Fruit fly (Drosophila melanogaster) whole organism, embryonic: ENCODE results near the gene CG1024.

ENCODE experiments used
- BEAF-32 ChIP-seq: fragments of 200-800 bp; sonication (Bioruptor generic); optimal IDR thresholded peaks from 3 replicates; lab custom pipeline; 2017; ENCODE audit warnings: missing biosample characterization, missing genetic modification characterization, mild to moderate bottlenecking, moderate library complexity, missing genetic modification reagents
- BtbVII ChIP-seq: fragments of 200-800 bp; sonication (Bioruptor generic); optimal IDR thresholded peaks from 3 replicates; lab custom pipeline; 2017; ENCODE audit warnings: missing biosample characterization, mild to moderate bottlenecking, missing genetic modification characterization
- CG10209 ChIP-seq: fragments of 200-800 bp; sonication (Bioruptor generic); optimal IDR thresholded peaks from 3 replicates; lab custom pipeline; 2017; ENCODE audit warnings: missing biosample characterization, mild to moderate bottlenecking, missing genetic modification characterization, missing genetic modification reagents
- CG11723 ChIP-seq: fragments of 200-800 bp; sonication (Bioruptor generic); optimal IDR thresholded peaks from 2 replicates; lab custom pipeline; 2017; ENCODE audit warnings: missing biosample characterization, mild to moderate bottlenecking, missing genetic modification characterization
- CG14050 ChIP-seq: fragments of 200-800 bp; sonication (Bioruptor generic); IDR thresholded peaks from 3 replicates; pipeline ENCODE4 v1.3.6; 2022; ENCODE audit warnings: missing biosample characterization, missing genetic modification characterization
- CG14965 ChIP-seq: fragments of 200-800 bp; sonication (Bioruptor generic); optimal IDR thresholded peaks from 2 replicates; lab custom pipeline; 2016; ENCODE audit warnings: missing biosample characterization, missing genetic modification characterization, borderline replicate concordance
- CG17829 ChIP-seq: fragments of 200-800 bp; optimal IDR thresholded peaks from 2 replicates; lab custom pipeline; 2019; ENCODE audit warnings: missing biosample characterization, mild to moderate bottlenecking, missing genetic modification characterization, moderate library complexity
- CG18476 ChIP-seq: fragments of 200-800 bp; sonication (Bioruptor generic); optimal IDR thresholded peaks from 2 replicates; lab custom pipeline; 2016; ENCODE audit warnings: missing biosample characterization, mild to moderate bottlenecking, missing genetic modification characterization
- CG18599 ChIP-seq: fragments of 200-800 bp; sonication (Bioruptor generic); optimal IDR thresholded peaks from 3 replicates; lab custom pipeline; 2017; ENCODE audit warnings: missing biosample characterization, missing genetic modification characterization, mild to moderate bottlenecking, moderate library complexity, missing genetic modification reagents
- CG34376 ChIP-seq: fragments of 200-800 bp; sonication (Bioruptor generic); optimal IDR thresholded peaks from 2 replicates; lab custom pipeline; 2018; ENCODE audit warnings: missing biosample characterization, mild to moderate bottlenecking, missing genetic modification characterization
- CG4730 ChIP-seq: fragments of 200-800 bp; sonication (Bioruptor generic); IDR thresholded peaks from 2 replicates; pipeline ENCODE4 v1.3.6; 2022; ENCODE audit warnings: missing biosample characterization, missing genetic modification characterization
- CG5245 ChIP-seq: fragments of 200-800 bp; sonication (Bioruptor generic); optimal IDR thresholded peaks from 3 replicates; lab custom pipeline; 2016; ENCODE audit warnings: missing biosample characterization, missing genetic modification characterization
- CG7745 ChIP-seq: fragments of 200-800 bp; sonication (Bioruptor generic); optimal IDR thresholded peaks from 2 replicates; lab custom pipeline; 2018; ENCODE audit warnings: missing biosample characterization, mild to moderate bottlenecking, missing genetic modification characterization, moderate library complexity
- CG7987 ChIP-seq: fragments of 200-800 bp; sonication (Bioruptor generic); optimal IDR thresholded peaks from 2 replicates; lab custom pipeline; 2018; ENCODE audit warnings: missing biosample characterization, mild to moderate bottlenecking, missing genetic modification characterization, moderate library complexity
- CG8089 ChIP-seq: fragments of 200-800 bp; sonication (Bioruptor generic); optimal IDR thresholded peaks from 3 replicates; lab custom pipeline; 2016; ENCODE audit warnings: missing biosample characterization, missing genetic modification characterization
- CG8478 ChIP-seq: fragments of >200 bp; optimal IDR thresholded peaks from 2 replicates; lab custom pipeline; 2018
- Eip74EF ChIP-seq, 2 experiments: fragments of 200-800 bp in 1 of 2; fragments of >200 bp in 1 of 2; sonication (Bioruptor generic) in 1 of 2; optimal IDR thresholded peaks; 2 replicates each; lab custom pipeline; 2017 to 2019; ENCODE audit warnings: missing biosample characterization in 2 of 2, missing genetic modification characterization in 2 of 2, mild to moderate bottlenecking in 1 of 2, moderate library complexity in 1 of 2
- Hand ChIP-seq: fragments of 200-800 bp; sonication (Bioruptor generic); optimal IDR thresholded peaks from 2 replicates; lab custom pipeline; 2017; ENCODE audit warnings: mild to moderate bottlenecking, missing biosample characterization, missing genetic modification reagents, missing genetic modification characterization
- Hmr ChIP-seq: fragments of 200-800 bp; sonication (Bioruptor generic); optimal IDR thresholded peaks from 3 replicates; lab custom pipeline; 2017; ENCODE audit warnings: mild to moderate bottlenecking, missing biosample characterization, missing genetic modification reagents, missing genetic modification characterization
- Hr39 ChIP-seq: fragments of >200 bp; optimal IDR thresholded peaks from 2 replicates; lab custom pipeline; 2017
- Med ChIP-seq: fragments of 200-800 bp; sonication (Bioruptor generic); peaks from one replicate; lab custom pipeline; 2016; ENCODE audit warnings: missing biosample characterization, missing genetic modification characterization, mild to moderate bottlenecking, inconsistent platforms, moderate library complexity
- NC2β ChIP-seq: fragments of 200-800 bp; sonication (Bioruptor generic); optimal IDR thresholded peaks from 2 replicates; lab custom pipeline; 2016; ENCODE audit warnings: missing biosample characterization, missing genetic modification characterization
- Ssrp ChIP-seq: fragments of 200-800 bp; sonication (Bioruptor generic); optimal IDR thresholded peaks from 2 replicates; lab custom pipeline; 2018; ENCODE audit warnings: missing biosample characterization, mild to moderate bottlenecking, missing genetic modification characterization, moderate library complexity
- Usf ChIP-seq: fragments of 200-800 bp; sonication (Bioruptor generic); optimal IDR thresholded peaks from 2 replicates; lab custom pipeline; 2017; ENCODE audit warnings: missing genotype, missing biosample characterization, missing genetic modification characterization
- Xbp1 ChIP-seq: fragments of 200-800 bp; sonication (Bioruptor generic); optimal IDR thresholded peaks from 3 replicates; lab custom pipeline; 2016; ENCODE audit warnings: missing biosample characterization, mild to moderate bottlenecking, missing genetic modification characterization
- ac ChIP-seq: fragments of 200-800 bp; sonication (Bioruptor generic); optimal IDR thresholded peaks from 3 replicates; lab custom pipeline; 2017; ENCODE audit warnings: missing biosample characterization, mild to moderate bottlenecking, missing genetic modification characterization
- al ChIP-seq: fragments of 200-800 bp; sonication (Bioruptor generic); IDR thresholded peaks from 2 replicates; pipeline ENCODE4 v1.3.6; 2022; ENCODE audit warnings: missing biosample characterization, missing genetic modification characterization
- bcd ChIP-seq: fragments of 200-800 bp; sonication (Bioruptor generic); optimal IDR thresholded peaks from 2 replicates; lab custom pipeline; 2017; ENCODE audit warnings: missing biosample characterization, mild to moderate bottlenecking, missing genetic modification characterization
- chinmo ChIP-seq: fragments of 200-800 bp; sonication (Bioruptor generic); IDR thresholded peaks from 4 replicates; pipeline ENCODE4 v1.3.6; 2022; ENCODE audit warnings: missing biosample characterization, missing genetic modification characterization; ENCODE audit not compliant: partially characterized antibody
- crc ChIP-seq: fragments of 200-800 bp; sonication (Bioruptor generic); optimal IDR thresholded peaks from 2 replicates; lab custom pipeline; 2016; ENCODE audit warnings: missing biosample characterization, missing genetic modification characterization
- dan ChIP-seq: fragments of 200-800 bp; sonication (Bioruptor generic); IDR thresholded peaks from 2 replicates; pipeline ENCODE4 v1.3.6; 2022; ENCODE audit warnings: missing biosample characterization, missing genetic modification characterization
- en ChIP-seq: fragments of 200-800 bp; sonication (Bioruptor generic); optimal IDR thresholded peaks from 2 replicates; lab custom pipeline; 2016; ENCODE audit warnings: missing biosample characterization, missing genetic modification characterization
- fd64A ChIP-seq: fragments of 200-800 bp; sonication (Bioruptor generic); optimal IDR thresholded peaks from 3 replicates; lab custom pipeline; 2018; ENCODE audit warnings: missing biosample characterization, mild to moderate bottlenecking, missing genetic modification characterization
- grau ChIP-seq: fragments of 200-800 bp; optimal IDR thresholded peaks from 3 replicates; lab custom pipeline; 2019; ENCODE audit warnings: missing biosample characterization, mild to moderate bottlenecking, missing genetic modification characterization, moderate library complexity
- ham ChIP-seq: fragments of 200-800 bp; sonication (Bioruptor generic); IDR thresholded peaks from 2 replicates; pipeline ENCODE4 v1.3.6; 2022; ENCODE audit warnings: missing biosample characterization, missing genetic modification characterization
- hbn ChIP-seq: fragments of 200-800 bp; sonication (Bioruptor generic); IDR thresholded peaks from 2 replicates; pipeline ENCODE4 v1.3.6; 2022; ENCODE audit warnings: missing biosample characterization, missing genetic modification characterization; ENCODE audit not compliant: partially characterized antibody
- her ChIP-seq: fragments of 200-800 bp; sonication (Bioruptor generic); optimal IDR thresholded peaks from 2 replicates; lab custom pipeline; 2016; ENCODE audit warnings: missing biosample characterization, missing genetic modification characterization
- jigr1 ChIP-seq: fragments of 200-800 bp; sonication (Bioruptor generic); IDR thresholded peaks from 3 replicates; pipeline ENCODE4 v1.3.6; 2022; ENCODE audit warnings: missing biosample characterization, missing genetic modification characterization
- kay ChIP-seq: fragments of 200-800 bp; sonication (Bioruptor generic); optimal IDR thresholded peaks from 2 replicates; lab custom pipeline; 2016; ENCODE audit warnings: missing biosample characterization, missing genetic modification characterization
- ro ChIP-seq: fragments of 200-800 bp; sonication (Bioruptor generic); IDR thresholded peaks from 2 replicates; pipeline ENCODE4 v1.3.6; 2022; ENCODE audit warnings: missing biosample characterization, missing genetic modification characterization
- sc ChIP-seq, 3 experiments: fragments of >200 bp in 2 of 3; fragments of 200-800 bp in 1 of 3; sonication (Bioruptor generic) in 1 of 3; optimal IDR thresholded peaks; 2 replicates in 2 of 3; 3 replicates in 1 of 3; lab custom pipeline; 2017; ENCODE audit warnings: mild to moderate bottlenecking in 1 of 3, missing biosample characterization in 1 of 3, missing genetic modification characterization in 1 of 3, missing genetic modification reagents in 1 of 3
- sens-2 ChIP-seq: fragments of 200-800 bp; sonication (Bioruptor generic); IDR thresholded peaks from 2 replicates; pipeline ENCODE4 v1.3.6; 2022; ENCODE audit warnings: missing biosample characterization, missing genetic modification characterization
- sr ChIP-seq: fragments of 200-800 bp; sonication (Bioruptor generic); IDR thresholded peaks from 3 replicates; pipeline ENCODE4 v1.3.6; 2022; ENCODE audit warnings: missing biosample characterization, missing genetic modification characterization
- tap ChIP-seq: fragments of 200-800 bp; optimal IDR thresholded peaks from 3 replicates; lab custom pipeline; 2019; ENCODE audit warnings: missing biosample characterization, mild to moderate bottlenecking, missing genetic modification characterization, moderate library complexity
- tio ChIP-seq: fragments of 200-800 bp; sonication (Bioruptor generic); optimal IDR thresholded peaks from 2 replicates; lab custom pipeline; 2017; ENCODE audit warnings: missing biosample characterization, missing genetic modification characterization, inconsistent platforms
- ttk ChIP-seq: fragments of 200-800 bp; sonication (Bioruptor generic); IDR thresholded peaks from 2 replicates; pipeline ENCODE4 v2.1.2; 2022; ENCODE audit warnings: missing biosample characterization, missing genetic modification characterization
- twi ChIP-seq: fragments of 200-800 bp; optimal IDR thresholded peaks from 2 replicates; lab custom pipeline; 2019; ENCODE audit warnings: missing biosample characterization, mild to moderate bottlenecking, missing genetic modification characterization, moderate library complexity
- tx ChIP-seq: fragments of 200-800 bp; sonication (Bioruptor generic); optimal IDR thresholded peaks from 2 replicates; lab custom pipeline; 2016; ENCODE audit warnings: missing biosample characterization, missing genetic modification characterization
- zen2 ChIP-seq: fragments of 200-800 bp; sonication (Bioruptor generic); IDR thresholded peaks from 3 replicates; pipeline ENCODE4 v1.3.6; 2022; ENCODE audit warnings: missing biosample characterization, missing genetic modification characterization; ENCODE audit not compliant: partially characterized antibody

CG1024 gene

dm6 chr3R:6427619-6428378 is 47.7 kb upstream of the CG1024 start (continued):
- TF ChIP-seq CG10209 (GFP tag; lab: Kevin White, UChicago) (peak; percentile 64), jigr1 (GFP tag; lab: Robert Waterston, UW) (no peak), twi (tag; lab: Kevin White, UChicago) (no peak), al (0 out of 2 replicates have a peak, but pooled peaks have one; percentile 21), Xbp1 (GFP tag; lab: Kevin White, UChicago) (peak; percentile 68), BEAF-32 (GFP tag; lab: Kevin White, UChicago) (no peak), CG8089 (GFP tag; lab: Kevin White, UChicago) (peak; percentile 20), Ssrp (peak; percentile 57), tap (tag; lab: Kevin White, UChicago) (peak; percentile 75), CG8478 (lab: Kevin White, UChicago) (no peak), sens-2 (GFP tag; lab: Robert Waterston, UW) (peak; percentile 64), CG17829 (tag; lab: Kevin White, UChicago) (peak; percentile 77), CG14050 (GFP tag; lab: Robert Waterston, UW) (peak; percentile 41; the same call in 1 of the 3 replicates), en (no peak), CG4730 (GFP tag; lab: Robert Waterston, UW) (peak; percentile 67), Usf (GFP tag; lab: Kevin White, UChicago) (no peak), CG7987 (peak; percentile 17), Hr39 (lab: Kevin White, UChicago) (no peak), CG7745 (tag; lab: Kevin White, UChicago) (no peak), bcd (peak; percentile 69), chinmo (no peak), her (GFP tag; lab: Kevin White, UChicago) (no peak), crc (no peak), tx (GFP tag; lab: Kevin White, UChicago) (no peak), CG18599 (GFP tag; lab: Kevin White, UChicago) (peak; percentile 81), kay (GFP tag; lab: Kevin White, UChicago) (peak; percentile 28), CG14965 (GFP tag; lab: Kevin White, UChicago) (no peak), grau (tag; lab: Kevin White, UChicago) (peak; percentile 63), Hmr (GFP tag; lab: Kevin White, UChicago) (peak; percentile 80), sc (optimal IDR thresholded peaks at IDR 0.05; lab: Kevin White, UChicago) (no peak), sc (GFP tag; optimal IDR thresholded peaks at IDR 0.05; lab: Kevin White, UChicago) (peak; percentile 62), tio (GFP tag; lab: Kevin White, UChicago) (peak; percentile 68), dan (GFP tag; lab: Robert Waterston, UW) (no peak), CG11723 (peak; percentile 27), NC2β (GFP tag; lab: Kevin White, UChicago) (peak; percentile 47), fd64A (GFP tag; lab: Kevin White, UChicago) (peak; percentile 36), CG18476 (GFP tag; lab: Kevin White, UChicago) (peak; percentile 48), hbn (no peak), CG5245 (GFP tag; lab: Kevin White, UChicago) (no peak), ham (no peak), CG34376 (GFP tag; lab: Kevin White, UChicago) (no peak), sr (GFP tag; lab: Robert Waterston, UW) (no peak), BtbVII (GFP tag; lab: Kevin White, UChicago) (peak; percentile 46), zen2 (GFP tag; lab: Robert Waterston, UW) (no peak), Hand (GFP tag; lab: Kevin White, UChicago) (peak; percentile 47), ac (GFP tag; lab: Kevin White, UChicago) (no peak), Med (GFP tag; lab: Kevin White, UChicago) (peak; percentile 87), ro (GFP tag; lab: Robert Waterston, UW) (no peak; the same call in 1 of the 2 replicates), ttk (peak; percentile 59; the same call in 1 of the 2 replicates), Eip74EF (GFP tag; optimal IDR thresholded peaks at IDR 0.05; lab: Kevin White, UChicago) (peak in 1 of 2 experiments; percentile 64)
